Worm (Caenorhabditis elegans) whole organism, L1 larva: ENCODE measurements around the gene nlp-82.
A peak's percentile ranks its signal among the peaks of the same experiment; 100 is the strongest.

Experiments used
- C34B4.2 ChIP-seq: sonication (generic microtip); optimal IDR thresholded peaks from 2 replicates; lab custom pipeline; 2017; ENCODE audit warnings: mild to moderate bottlenecking, missing genetic modification characterization, missing compliant biosample characterization
- F16B12.6 ChIP-seq: fragments of 150-350 bp; optimal IDR thresholded peaks from 2 replicates; lab custom pipeline; 2014; ENCODE audit warnings: missing biosample characterization, missing genetic modification characterization
- Y116A8C.19 ChIP-seq: sonication (generic microtip); optimal IDR thresholded peaks from 2 replicates; lab custom pipeline; 2016; ENCODE audit warnings: missing compliant biosample characterization, missing genetic modification characterization, borderline replicate concordance
- ama-1 ChIP-seq: fragments of 150-350 bp; optimal IDR thresholded peaks from 2 replicates; lab custom pipeline; 2014
- blmp-1 ChIP-seq: fragments of 150-350 bp; optimal IDR thresholded peaks from 2 replicates; lab custom pipeline; 2014; ENCODE audit warnings: missing biosample characterization, missing genetic modification characterization
- ceh-82 ChIP-seq, 3 experiments: fragments of 150-350 bp in 1 of 3; sonication (generic microtip) in 2 of 3; optimal IDR thresholded peaks; 2 replicates each; lab custom pipeline; 2014 to 2017; ENCODE audit warnings: missing biosample characterization in 3 of 3, missing genetic modification characterization in 3 of 3
- ceh-88 ChIP-seq: fragments of 200-800 bp; sonication (Bioruptor generic); IDR thresholded peaks from 2 replicates; pipeline ENCODE4 v1.3.6; 2022; ENCODE audit warnings: missing genetic modification characterization, missing compliant biosample characterization
- ceh-90 ChIP-seq: sonication (generic microtip); optimal IDR thresholded peaks from 2 replicates; lab custom pipeline; 2016; ENCODE audit warnings: missing genetic modification characterization, missing compliant biosample characterization
- ces-1 ChIP-seq: fragments of 150-350 bp; optimal IDR thresholded peaks from 2 replicates; lab custom pipeline; 2014; ENCODE audit warnings: missing biosample characterization, missing genetic modification reagents, missing genetic modification characterization
- dpl-1 ChIP-seq, 3 experiments: fragments of 150-350 bp in 2 of 3; sonication (generic microtip) in 1 of 3; optimal IDR thresholded peaks; 2 replicates each; lab custom pipeline; 2014 to 2017; ENCODE audit warnings: missing biosample characterization in 3 of 3, missing genetic modification characterization in 3 of 3, missing genetic modification reagents in 3 of 3
- dsc-1 ChIP-seq: sonication (generic microtip); optimal IDR thresholded peaks from 2 replicates; lab custom pipeline; 2016; ENCODE audit warnings: mild to moderate bottlenecking, missing genetic modification characterization, missing compliant biosample characterization
- efl-1 ChIP-seq, 4 experiments: fragments of 150-350 bp; optimal IDR thresholded peaks in 3 of 4; peaks in 1 of 4; 1 replicate in 1 of 4; 2 replicates in 3 of 4; lab custom pipeline; 2014; ENCODE audit warnings: missing biosample characterization in 2 of 4, missing genetic modification characterization in 2 of 4, missing genetic modification reagents in 2 of 4
- efl-3 ChIP-seq: fragments of 200-800 bp; sonication (Bioruptor generic); optimal IDR thresholded peaks from 2 replicates; lab custom pipeline; 2018; ENCODE audit warnings: mild to moderate bottlenecking, missing genetic modification characterization, missing compliant biosample characterization
- elt-3 ChIP-seq, 6 experiments: fragments of 150-350 bp in 1 of 6; sonication (generic microtip); optimal IDR thresholded peaks; 2 replicates each; lab custom pipeline; 2017 to 2018; ENCODE audit warnings: missing biosample characterization in 6 of 6, missing genetic modification characterization in 6 of 6, inconsistent platforms in 1 of 6
- ets-5 ChIP-seq: fragments of 200-800 bp; sonication (Bioruptor generic); IDR thresholded peaks from 2 replicates; pipeline ENCODE4 v1.3.6; 2022; ENCODE audit warnings: missing genetic modification characterization, missing compliant biosample characterization
- fkh-4 ChIP-seq: sonication (generic microtip); optimal IDR thresholded peaks from 2 replicates; lab custom pipeline; 2016; ENCODE audit warnings: missing compliant biosample characterization, missing genetic modification characterization, borderline replicate concordance
- hlh-17 ChIP-seq: fragments of 200-800 bp; sonication (Bioruptor generic); optimal IDR thresholded peaks from 2 replicates; lab custom pipeline; 2018; ENCODE audit warnings: missing genetic modification characterization, mild to moderate bottlenecking, missing compliant biosample characterization, moderate library complexity, borderline replicate concordance
- hlh-4 ChIP-seq: sonication (generic microtip); optimal IDR thresholded peaks from 2 replicates; lab custom pipeline; 2016; ENCODE audit warnings: mild to moderate bottlenecking, missing genetic modification characterization, missing compliant biosample characterization
- isw-1 ChIP-seq: fragments of 200-800 bp; sonication (Bioruptor generic); IDR thresholded peaks from 2 replicates; pipeline ENCODE4 v1.3.6; 2022; ENCODE audit warnings: missing genetic modification characterization, missing compliant biosample characterization
- jun-1 ChIP-seq: fragments of 150-350 bp; optimal IDR thresholded peaks from 2 replicates; lab custom pipeline; 2014; ENCODE audit warnings: missing biosample characterization, missing genetic modification reagents, missing genetic modification characterization
- lin-14 ChIP-seq: fragments of 200-800 bp; sonication (Bioruptor generic); optimal IDR thresholded peaks from 2 replicates; lab custom pipeline; 2018; ENCODE audit warnings: mild to moderate bottlenecking, missing genetic modification characterization, moderate library complexity, missing compliant biosample characterization
- lin-39 ChIP-seq: fragments of 150-350 bp; optimal IDR thresholded peaks from 2 replicates; lab custom pipeline; 2014; ENCODE audit warnings: missing biosample characterization, missing genetic modification reagents, missing genetic modification characterization
- lsy-2 ChIP-seq, 2 experiments: fragments of 150-350 bp; optimal IDR thresholded peaks; 2 replicates each; lab custom pipeline; 2014; ENCODE audit warnings: missing biosample characterization in 2 of 2, missing genetic modification characterization in 2 of 2
- mdl-1 ChIP-seq, 2 experiments: fragments of 150-350 bp; optimal IDR thresholded peaks; 2 replicates each; lab custom pipeline; 2014 to 2017; ENCODE audit warnings: missing biosample characterization in 2 of 2, missing genetic modification characterization in 2 of 2, inconsistent platforms in 1 of 2
- mef-2 ChIP-seq: fragments of 150-350 bp; optimal IDR thresholded peaks from 2 replicates; lab custom pipeline; 2014; ENCODE audit warnings: missing biosample characterization, missing genetic modification characterization
- mep-1 ChIP-seq: fragments of 150-350 bp; optimal IDR thresholded peaks from 2 replicates; lab custom pipeline; 2014; ENCODE audit warnings: missing biosample characterization, missing genetic modification characterization
- nhr-12 ChIP-seq: sonication (generic microtip); optimal IDR thresholded peaks from 2 replicates; lab custom pipeline; 2017; ENCODE audit warnings: missing biosample characterization, missing genetic modification characterization
- nhr-19 ChIP-seq: fragments of 200-800 bp; sonication (Bioruptor generic); conservative IDR thresholded peaks from 2 replicates; pipeline ENCODE4 v1.3.6; 2022; ENCODE audit warnings: missing genetic modification characterization, missing compliant biosample characterization
- nhr-47 ChIP-seq: sonication (generic microtip); optimal IDR thresholded peaks from 2 replicates; lab custom pipeline; 2016; ENCODE audit warnings: mild to moderate bottlenecking, missing genetic modification characterization, moderate library complexity, missing compliant biosample characterization
- nhr-76 ChIP-seq: sonication (generic microtip); optimal IDR thresholded peaks from 2 replicates; lab custom pipeline; 2017; ENCODE audit warnings: missing biosample characterization, missing genetic modification characterization
- nhr-84 ChIP-seq: sonication (generic microtip); optimal IDR thresholded peaks from 2 replicates; lab custom pipeline; 2017; ENCODE audit warnings: missing biosample characterization, missing genetic modification characterization
- nhr-85 ChIP-seq: sonication (generic microtip); peaks from one replicate; lab custom pipeline; 2016; ENCODE audit warnings: missing genetic modification characterization, inconsistent platforms, missing compliant biosample characterization
- pag-3 ChIP-seq: sonication (generic microtip); optimal IDR thresholded peaks from 2 replicates; lab custom pipeline; 2017; ENCODE audit warnings: missing genetic modification characterization, mild to moderate bottlenecking, missing compliant biosample characterization, antibody characterized with exemption, borderline replicate concordance; ENCODE audit not compliant: insufficient read depth
- pax-3 ChIP-seq: fragments of 200-800 bp; sonication (Bioruptor generic); optimal IDR thresholded peaks from 2 replicates; lab custom pipeline; 2018; ENCODE audit warnings: mild to moderate bottlenecking, missing genetic modification characterization, moderate library complexity, missing compliant biosample characterization
- pqm-1 ChIP-seq: sonication (generic microtip); optimal IDR thresholded peaks from 3 replicates; lab custom pipeline; 2017; ENCODE audit warnings: missing biosample characterization, missing genetic modification characterization
- rnt-1 ChIP-seq: sonication (generic microtip); optimal IDR thresholded peaks from 2 replicates; lab custom pipeline; 2016; ENCODE audit warnings: mild to moderate bottlenecking, missing genetic modification characterization, moderate library complexity, missing compliant biosample characterization
- skn-1 ChIP-seq: fragments of 150-350 bp; optimal IDR thresholded peaks from 2 replicates; lab custom pipeline; 2014; ENCODE audit warnings: missing biosample characterization, missing genetic modification characterization
- snu-23 ChIP-seq: sonication (generic microtip); optimal IDR thresholded peaks from 2 replicates; lab custom pipeline; 2016; ENCODE audit warnings: missing genetic modification characterization, missing compliant biosample characterization
- sox-4 ChIP-seq: sonication (generic microtip); optimal IDR thresholded peaks from 2 replicates; lab custom pipeline; 2016; ENCODE audit warnings: missing genetic modification characterization, missing compliant biosample characterization
- tlp-1 ChIP-seq: fragments of 150-350 bp; optimal IDR thresholded peaks from 2 replicates; lab custom pipeline; 2014; ENCODE audit warnings: missing biosample characterization, missing genetic modification characterization
- unc-130 ChIP-seq: fragments of 150-350 bp; optimal IDR thresholded peaks from 2 replicates; lab custom pipeline; 2017; ENCODE audit warnings: missing biosample characterization, missing genetic modification characterization, inconsistent platforms
- unc-30 ChIP-seq: sonication (generic microtip); optimal IDR thresholded peaks from 2 replicates; lab custom pipeline; 2017; ENCODE audit warnings: missing biosample characterization, missing genetic modification characterization
- unc-86 ChIP-seq: sonication (generic microtip); optimal IDR thresholded peaks from 2 replicates; lab custom pipeline; 2016; ENCODE audit warnings: missing genetic modification characterization, missing compliant biosample characterization
- unc-98 ChIP-seq: fragments of 200-800 bp; sonication (Bioruptor generic); IDR thresholded peaks from 2 replicates; pipeline ENCODE4 v1.3.6; 2022; ENCODE audit warnings: missing genetic modification characterization, missing compliant biosample characterization
- vab-15 ChIP-seq: sonication (generic microtip); optimal IDR thresholded peaks from 2 replicates; lab custom pipeline; 2017; ENCODE audit warnings: missing genotype, mild to moderate bottlenecking, missing genetic modification characterization, missing compliant biosample characterization
- zip-4 ChIP-seq: fragments of 200-800 bp; sonication (Bioruptor generic); optimal IDR thresholded peaks from 2 replicates; lab custom pipeline; 2018; ENCODE audit warnings: mild to moderate bottlenecking, missing genetic modification characterization, moderate library complexity, missing compliant biosample characterization
- ztf-4 ChIP-seq: fragments of 150-350 bp; optimal IDR thresholded peaks from 2 replicates; lab custom pipeline; 2014; ENCODE audit warnings: missing biosample characterization, missing genetic modification characterization

Gene nlp-82

DNA sequence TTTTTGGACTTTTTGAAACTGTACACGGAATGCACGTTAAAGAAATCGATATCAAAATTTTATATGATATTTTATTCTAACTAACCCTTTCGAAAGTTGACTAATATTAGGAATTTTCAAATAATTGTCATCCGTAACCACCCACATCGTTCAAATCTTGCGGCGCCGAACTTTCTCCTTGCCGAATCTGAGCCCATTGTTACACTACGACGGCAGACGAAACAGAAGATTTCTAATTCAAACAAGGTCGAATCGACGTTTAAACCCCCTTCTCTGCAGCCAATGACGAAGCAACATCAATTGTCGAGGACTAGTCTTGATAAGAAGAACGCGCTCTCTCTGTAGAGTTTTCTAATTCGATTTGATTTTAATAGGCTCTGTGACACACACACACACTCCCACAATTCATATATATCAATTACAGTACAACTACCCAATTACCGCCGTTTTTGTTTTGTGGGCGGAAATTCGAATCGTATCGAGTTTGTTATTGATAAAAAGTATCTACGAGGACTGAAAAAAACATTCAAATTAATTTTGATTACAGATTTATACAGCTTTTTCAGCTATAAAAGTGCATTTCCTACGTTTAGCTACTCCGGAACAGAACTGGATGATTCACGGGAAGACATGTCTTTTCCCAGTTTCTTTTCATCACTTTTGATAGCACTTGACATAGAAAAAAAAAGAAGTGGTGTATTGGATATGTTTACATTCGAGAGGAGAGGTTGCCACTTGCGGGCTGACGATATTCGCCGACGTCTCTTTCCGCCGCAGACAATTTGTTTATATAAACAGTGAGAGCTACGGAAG is 30.5 kb upstream of the nlp-82 start:
- TF ChIP-seq unc-98 (no peak), nhr-12 (tag; lab: Kevin White, UChicago) (no peak), nhr-85 (tag; lab: Kevin White, UChicago) (peak; percentile 66), rnt-1 (tag; lab: Kevin White, UChicago) (peak; percentile 21), blmp-1 (tag; lab: Kevin White, UChicago) (peak; percentile 42), vab-15 (tag; lab: Kevin White, UChicago) (no peak), lsy-2 (tag; optimal IDR thresholded peaks at IDR 0.05; lab: Kevin White, UChicago) (peak in 1 of 2 experiments; percentile 55), mep-1 (tag; lab: Kevin White, UChicago) (peak; percentile 26), snu-23 (GFP tag; lab: Kevin White, UChicago) (no peak), efl-3 (GFP tag; lab: Kevin White, UChicago) (peak; percentile 25), fkh-4 (no peak), elt-3 (tag; optimal IDR thresholded peaks at IDR 0.05; lab: Kevin White, UChicago) (peak in 2 of 6 experiments; percentile 40 to 47), lin-14 (peak; percentile 16), jun-1 (tag; lab: Kevin White, UChicago) (peak; percentile 5), skn-1 (no peak), efl-1 (optimal IDR thresholded peaks at IDR 0.05; lab: Kevin White, UChicago) (no peak), efl-1 (GFP tag; optimal IDR thresholded peaks at IDR 0.05 in 1 of 2; lab: Kevin White, UChicago) (peak in 1 of 2 experiments; percentile 64)

DNA sequence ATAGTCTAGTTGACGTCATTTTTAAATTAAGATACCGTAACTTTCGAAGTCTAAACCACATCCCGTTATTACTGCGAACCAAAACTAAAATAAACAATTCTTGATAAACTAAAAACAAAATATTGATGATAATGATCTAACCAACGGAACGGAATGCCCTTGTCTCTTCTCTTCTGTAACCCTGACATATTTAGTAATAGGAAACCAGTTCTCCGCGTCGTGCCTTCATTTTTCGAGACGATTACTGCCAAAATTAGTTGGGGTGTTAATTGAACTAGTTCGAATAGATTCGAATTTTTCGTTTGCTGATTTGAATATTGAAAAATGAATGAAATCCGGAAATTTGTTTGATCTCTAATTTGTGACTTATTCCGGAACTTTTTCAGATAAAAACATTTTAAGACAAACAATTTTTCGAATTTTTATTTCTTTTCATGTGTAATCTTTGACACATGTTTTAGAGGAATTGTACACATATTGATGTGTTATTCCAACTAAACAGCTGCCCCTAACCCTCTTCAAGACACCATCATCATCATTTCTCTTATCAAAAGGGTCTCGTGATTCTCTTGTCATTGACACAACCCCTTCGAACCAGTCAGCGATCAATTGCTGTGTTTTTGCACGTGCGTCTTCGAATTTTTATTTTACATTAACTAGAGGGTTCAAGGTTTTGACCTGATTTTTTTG is 29.7 kb upstream of the nlp-82 start:
- TF ChIP-seq unc-130 (tag; lab: Kevin White, UChicago) (peak; percentile 97), mdl-1 (tag; optimal IDR thresholded peaks at IDR 0.05; lab: Kevin White, UChicago) (peak in 1 of 2 experiments; percentile 98), ceh-82 (tag; optimal IDR thresholded peaks at IDR 0.05; lab: Kevin White, UChicago) (no peak), efl-1 (optimal IDR thresholded peaks at IDR 0.05; lab: Kevin White, UChicago) (peak in 1 of 2 experiments; percentile 37), efl-1 (GFP tag; optimal IDR thresholded peaks at IDR 0.05 in 1 of 2; lab: Kevin White, UChicago) (peak in 1 of 2 experiments; percentile 63), ets-5 (GFP tag; lab: Robert Waterston, UW) (no peak), sox-4 (tag; lab: Kevin White, UChicago) (no peak), vab-15 (tag; lab: Kevin White, UChicago) (peak; percentile 46), pax-3 (tag; lab: Kevin White, UChicago) (no peak), tlp-1 (tag; lab: Kevin White, UChicago) (no peak), pag-3 (tag; lab: Kevin White, UChicago) (no peak), mef-2 (tag; lab: Kevin White, UChicago) (no peak), unc-98 (no peak), dpl-1 (GFP tag; optimal IDR thresholded peaks at IDR 0.05; lab: Kevin White, UChicago) (peak in 2 of 3 experiments; percentile 19 to 51), pqm-1 (tag; lab: Kevin White, UChicago) (no peak), ztf-4 (tag; lab: Kevin White, UChicago) (peak; percentile 48), C34B4.2 (tag; lab: Kevin White, UChicago) (no peak), nhr-19 (GFP tag; lab: Robert Waterston, UW) (peak; percentile 86), mep-1 (tag; lab: Kevin White, UChicago) (peak; percentile 81), F16B12.6 (tag; lab: Kevin White, UChicago) (no peak), dsc-1 (tag; lab: Kevin White, UChicago) (peak; percentile 45), zip-4 (peak; percentile 29), Y116A8C.19 (tag; lab: Kevin White, UChicago) (no peak), ceh-88 (GFP tag; lab: Robert Waterston, UW) (peak; percentile 50; the same call in 1 of the 2 replicates), ces-1 (GFP tag; lab: Kevin White, UChicago) (no peak), ceh-90 (no peak), unc-86 (tag; lab: Kevin White, UChicago) (no peak), nhr-76 (tag; lab: Kevin White, UChicago) (no peak), lin-39 (peak; percentile 87), nhr-84 (tag; lab: Kevin White, UChicago) (no peak), nhr-47 (tag; lab: Kevin White, UChicago) (peak; percentile 71), hlh-17 (GFP tag; lab: Kevin White, UChicago) (no peak), hlh-4 (tag; lab: Kevin White, UChicago) (no peak), isw-1 (GFP tag; lab: Robert Waterston, UW) (no peak), lin-14 (peak; percentile 95), unc-30 (tag; lab: Kevin White, UChicago) (no peak), blmp-1 (tag; lab: Kevin White, UChicago) (peak; percentile 79), ama-1 (lab: Kevin White, UChicago) (peak; percentile 63)
